Worm (Caenorhabditis elegans) whole organism, L1 larva: ENCODE data around the gene Y47D3B.12.

Experiments
- F16B12.6 ChIP-seq: fragments of 150-350 bp; optimal IDR thresholded peaks from 2 replicates; lab custom pipeline; 2014; ENCODE audit warnings: missing biosample characterization, missing genetic modification characterization
- aha-1 ChIP-seq: fragments of 150-350 bp; optimal IDR thresholded peaks from 2 replicates; lab custom pipeline; 2014; ENCODE audit warnings: missing biosample characterization, missing genetic modification characterization
- blmp-1 ChIP-seq: fragments of 150-350 bp; optimal IDR thresholded peaks from 2 replicates; lab custom pipeline; 2014; ENCODE audit warnings: missing biosample characterization, missing genetic modification characterization
- ceh-8 ChIP-seq: fragments of 200-800 bp; sonication (Bioruptor generic); optimal IDR thresholded peaks from 2 replicates; lab custom pipeline; 2018; ENCODE audit warnings: mild to moderate bottlenecking, missing genetic modification characterization, moderate library complexity, missing compliant biosample characterization
- ceh-88 ChIP-seq: fragments of 200-800 bp; sonication (Bioruptor generic); IDR thresholded peaks from 2 replicates; pipeline ENCODE4 v1.3.6; 2022; ENCODE audit warnings: missing genetic modification characterization, missing compliant biosample characterization
- ceh-90 ChIP-seq: sonication (generic microtip); optimal IDR thresholded peaks from 2 replicates; lab custom pipeline; 2016; ENCODE audit warnings: missing genetic modification characterization, missing compliant biosample characterization
- dpl-1 ChIP-seq, 3 experiments: fragments of 150-350 bp in 2 of 3; sonication (generic microtip) in 1 of 3; optimal IDR thresholded peaks; 2 replicates each; lab custom pipeline; 2014 to 2017; ENCODE audit warnings: missing biosample characterization in 3 of 3, missing genetic modification characterization in 3 of 3, missing genetic modification reagents in 3 of 3
- dsc-1 ChIP-seq: sonication (generic microtip); optimal IDR thresholded peaks from 2 replicates; lab custom pipeline; 2016; ENCODE audit warnings: mild to moderate bottlenecking, missing genetic modification characterization, missing compliant biosample characterization
- efl-1 ChIP-seq, 4 experiments: fragments of 150-350 bp; optimal IDR thresholded peaks in 3 of 4; peaks in 1 of 4; 1 replicate in 1 of 4; 2 replicates in 3 of 4; lab custom pipeline; 2014; ENCODE audit warnings: missing biosample characterization in 2 of 4, missing genetic modification characterization in 2 of 4, missing genetic modification reagents in 2 of 4
- egl-13 ChIP-seq: sonication (generic microtip); optimal IDR thresholded peaks from 2 replicates; lab custom pipeline; 2016; ENCODE audit warnings: missing genotype, missing genetic modification reagents, missing genetic modification characterization, missing compliant biosample characterization
- elt-2 ChIP-seq: sonication (generic microtip); optimal IDR thresholded peaks from 2 replicates; lab custom pipeline; 2016; ENCODE audit warnings: missing genetic modification characterization, mild to moderate bottlenecking, inconsistent platforms, missing compliant biosample characterization, missing genetic modification reagents
- elt-3 ChIP-seq, 6 experiments: fragments of 150-350 bp in 1 of 6; sonication (generic microtip); optimal IDR thresholded peaks; 2 replicates each; lab custom pipeline; 2017 to 2018; ENCODE audit warnings: missing biosample characterization in 6 of 6, missing genetic modification characterization in 6 of 6, inconsistent platforms in 1 of 6
- ets-5 ChIP-seq: fragments of 200-800 bp; sonication (Bioruptor generic); IDR thresholded peaks from 2 replicates; pipeline ENCODE4 v1.3.6; 2022; ENCODE audit warnings: missing genetic modification characterization, missing compliant biosample characterization
- grh-1 ChIP-seq: fragments of 200-800 bp; sonication (Bioruptor generic); IDR thresholded peaks from 2 replicates; pipeline ENCODE4 v1.3.6; 2022; ENCODE audit warnings: missing genetic modification reagents, missing genetic modification characterization, missing compliant biosample characterization
- jun-1 ChIP-seq: fragments of 150-350 bp; optimal IDR thresholded peaks from 2 replicates; lab custom pipeline; 2014; ENCODE audit warnings: missing biosample characterization, missing genetic modification reagents, missing genetic modification characterization
- lin-35 ChIP-seq, 2 experiments: fragments of 150-350 bp; optimal IDR thresholded peaks; 2 replicates each; lab custom pipeline; 2014; ENCODE audit warnings: missing biosample characterization in 2 of 2, missing genetic modification characterization in 2 of 2, missing genetic modification reagents in 2 of 2
- lir-3 ChIP-seq: sonication (generic microtip); optimal IDR thresholded peaks from 2 replicates; lab custom pipeline; 2016; ENCODE audit warnings: mild to moderate bottlenecking, missing genetic modification characterization, moderate library complexity, missing compliant biosample characterization; ENCODE audit not compliant: poor library complexity
- lsy-2 ChIP-seq, 2 experiments: fragments of 150-350 bp; optimal IDR thresholded peaks; 2 replicates each; lab custom pipeline; 2014; ENCODE audit warnings: missing biosample characterization in 2 of 2, missing genetic modification characterization in 2 of 2
- mep-1 ChIP-seq: fragments of 150-350 bp; optimal IDR thresholded peaks from 2 replicates; lab custom pipeline; 2014; ENCODE audit warnings: missing biosample characterization, missing genetic modification characterization
- nhr-11 ChIP-seq: fragments of 150-350 bp; optimal IDR thresholded peaks from 2 replicates; lab custom pipeline; 2014; ENCODE audit warnings: missing biosample characterization, missing genetic modification characterization
- nhr-12 ChIP-seq: sonication (generic microtip); optimal IDR thresholded peaks from 2 replicates; lab custom pipeline; 2017; ENCODE audit warnings: missing biosample characterization, missing genetic modification characterization
- nhr-19 ChIP-seq: fragments of 200-800 bp; sonication (Bioruptor generic); conservative IDR thresholded peaks from 2 replicates; pipeline ENCODE4 v1.3.6; 2022; ENCODE audit warnings: missing genetic modification characterization, missing compliant biosample characterization
- nhr-20 ChIP-seq: sonication (generic microtip); optimal IDR thresholded peaks from 2 replicates; lab custom pipeline; 2016; ENCODE audit warnings: mild to moderate bottlenecking, missing genetic modification characterization, missing compliant biosample characterization
- nhr-28 ChIP-seq: fragments of 150-350 bp; optimal IDR thresholded peaks from 2 replicates; lab custom pipeline; 2014; ENCODE audit warnings: missing biosample characterization, missing genetic modification characterization
- nhr-76 ChIP-seq: sonication (generic microtip); optimal IDR thresholded peaks from 2 replicates; lab custom pipeline; 2017; ENCODE audit warnings: missing biosample characterization, missing genetic modification characterization
- nhr-85 ChIP-seq: sonication (generic microtip); peaks from one replicate; lab custom pipeline; 2016; ENCODE audit warnings: missing genetic modification characterization, inconsistent platforms, missing compliant biosample characterization
- nhr-90 ChIP-seq: sonication (generic microtip); optimal IDR thresholded peaks from 2 replicates; lab custom pipeline; 2016; ENCODE audit warnings: mild to moderate bottlenecking, missing genetic modification characterization, missing compliant biosample characterization; ENCODE audit not compliant: poor library complexity
- pax-3 ChIP-seq: fragments of 200-800 bp; sonication (Bioruptor generic); optimal IDR thresholded peaks from 2 replicates; lab custom pipeline; 2018; ENCODE audit warnings: mild to moderate bottlenecking, missing genetic modification characterization, moderate library complexity, missing compliant biosample characterization
- snu-23 ChIP-seq: sonication (generic microtip); optimal IDR thresholded peaks from 2 replicates; lab custom pipeline; 2016; ENCODE audit warnings: missing genetic modification characterization, missing compliant biosample characterization
- sptf-1 ChIP-seq: fragments of 150-350 bp; optimal IDR thresholded peaks from 2 replicates; lab custom pipeline; 2014; ENCODE audit warnings: missing biosample characterization, missing genetic modification characterization
- swsn-7 ChIP-seq: sonication (generic microtip); optimal IDR thresholded peaks from 2 replicates; lab custom pipeline; 2016; ENCODE audit warnings: missing genetic modification characterization, missing compliant biosample characterization
- tbx-2 ChIP-seq: sonication (generic microtip); optimal IDR thresholded peaks from 2 replicates; lab custom pipeline; 2016; ENCODE audit warnings: missing genetic modification characterization, missing compliant biosample characterization
- unc-130 ChIP-seq: fragments of 150-350 bp; optimal IDR thresholded peaks from 2 replicates; lab custom pipeline; 2017; ENCODE audit warnings: missing biosample characterization, missing genetic modification characterization, inconsistent platforms
- unc-30 ChIP-seq: sonication (generic microtip); optimal IDR thresholded peaks from 2 replicates; lab custom pipeline; 2017; ENCODE audit warnings: missing biosample characterization, missing genetic modification characterization
- unc-62 ChIP-seq: fragments of 150-350 bp; optimal IDR thresholded peaks from 2 replicates; lab custom pipeline; 2014; ENCODE audit warnings: missing biosample characterization, missing genetic modification reagents, missing genetic modification characterization
- unc-98 ChIP-seq: fragments of 200-800 bp; sonication (Bioruptor generic); IDR thresholded peaks from 2 replicates; pipeline ENCODE4 v1.3.6; 2022; ENCODE audit warnings: missing genetic modification characterization, missing compliant biosample characterization
- vab-15 ChIP-seq: sonication (generic microtip); optimal IDR thresholded peaks from 2 replicates; lab custom pipeline; 2017; ENCODE audit warnings: missing genotype, mild to moderate bottlenecking, missing genetic modification characterization, missing compliant biosample characterization
- xbp-1 ChIP-seq: sonication (generic microtip); optimal IDR thresholded peaks from 2 replicates; lab custom pipeline; 2016; ENCODE audit warnings: missing genetic modification characterization, missing compliant biosample characterization
- ztf-11 ChIP-seq, 2 experiments: sonication (generic microtip); optimal IDR thresholded peaks; 2 replicates each; lab custom pipeline; 2016 to 2017; ENCODE audit warnings: missing genetic modification characterization in 2 of 2, missing biosample characterization in 1 of 2, missing compliant biosample characterization in 1 of 2
- ztf-4 ChIP-seq: fragments of 150-350 bp; optimal IDR thresholded peaks from 2 replicates; lab custom pipeline; 2014; ENCODE audit warnings: missing biosample characterization, missing genetic modification characterization

The Y47D3B.12 gene

ce11 chrIII:11427548-11428152 lies 24.8 kb downstream of the Y47D3B.12 start:
- TF ChIP-seq ceh-8 (GFP tag; lab: Kevin White, UChicago) (peak; percentile 65), nhr-19 (GFP tag; lab: Robert Waterston, UW) (no peak), xbp-1 (tag; lab: Kevin White, UChicago) (no peak), nhr-90 (no peak), ets-5 (GFP tag; lab: Robert Waterston, UW) (no peak), aha-1 (tag; lab: Kevin White, UChicago) (no peak), blmp-1 (no peak), nhr-11 (tag; lab: Kevin White, UChicago) (no peak)

ce11 chrIII:11434864-11435263 lies 32.0 kb downstream of the Y47D3B.12 start:
- TF ChIP-seq unc-98: peak; percentile 21; the same call in 1 of the 2 replicates
- 0 out of 2 replicates have a peak, but pooled peaks have one; percentile 85 for TF ChIP-seq ets-5 (GFP tag; lab: Robert Waterston, UW)
- TF ChIP-seq ceh-88 (GFP tag; lab: Robert Waterston, UW): peak; percentile 28; the same call in 1 of the 2 replicates

- no peak for TF ChIP-seq lir-3 (tag; lab: Kevin White, UChicago)
- peak; percentile 49 for TF ChIP-seq elt-2 (tag; lab: Kevin White, UChicago)
- TF ChIP-seq grh-1 (GFP tag; lab: Robert Waterston, UW): no peak
- TF ChIP-seq nhr-12 (tag; lab: Kevin White, UChicago): no peak
- TF ChIP-seq tbx-2 (tag; lab: Kevin White, UChicago): no peak
- no peak for TF ChIP-seq jun-1 (tag; lab: Kevin White, UChicago)
- TF ChIP-seq mep-1: no peak
- no peak for TF ChIP-seq unc-30 (tag; lab: Kevin White, UChicago)
- TF ChIP-seq egl-13: no peak
- no peak for TF ChIP-seq xbp-1 (tag; lab: Kevin White, UChicago)
- TF ChIP-seq lin-35 (GFP tag; optimal IDR thresholded peaks at IDR 0.05; lab: Kevin White, UChicago): peak in 1 of 2 experiments; percentile 10
- TF ChIP-seq F16B12.6 (tag; lab: Kevin White, UChicago): no peak
- no peak for TF ChIP-seq unc-62 (GFP tag; lab: Kevin White, UChicago)
- TF ChIP-seq efl-1 (optimal IDR thresholded peaks at IDR 0.05; lab: Kevin White, UChicago): no peak
- TF ChIP-seq efl-1 (GFP tag; optimal IDR thresholded peaks at IDR 0.05 in 1 of 2; lab: Kevin White, UChicago): peak in 1 of 2 experiments; percentile 35
- TF ChIP-seq sptf-1 (tag; lab: Kevin White, UChicago): no peak
- no peak for TF ChIP-seq nhr-76 (tag; lab: Kevin White, UChicago)
Measured at ce11 chrIII:11442556-11442955, 39.7 kb downstream of the Y47D3B.12 start, which contains the start of gene sbp-1. sbp-1 (minus strand) TSS chrIII:11442566.

- TF ChIP-seq ceh-88 (GFP tag; lab: Robert Waterston, UW) (no peak), elt-2 (tag; lab: Kevin White, UChicago) (peak; percentile 0)
- TF ChIP-seq, all 84 proteins: peak for 1
Measured at ce11 chrIII:11443408-11443994, 40.7 kb downstream of the Y47D3B.12 start.

ce11 chrIII:11444796-11445386 lies 42.1 kb downstream of the Y47D3B.12 start:
- TF ChIP-seq elt-2 (tag; lab: Kevin White, UChicago) (peak; percentile 65), nhr-20 (tag; lab: Kevin White, UChicago) (peak; percentile 73), unc-30 (tag; lab: Kevin White, UChicago) (no peak), ceh-90 (tag; lab: Kevin White, UChicago) (no peak), elt-3 (tag; optimal IDR thresholded peaks at IDR 0.05; lab: Kevin White, UChicago) (peak in 2 of 6 experiments; percentile 66 to 82), ztf-4 (no peak), nhr-11 (tag; lab: Kevin White, UChicago) (peak; percentile 20), unc-130 (tag; lab: Kevin White, UChicago) (peak; percentile 42), blmp-1 (peak; percentile 43), jun-1 (tag; lab: Kevin White, UChicago) (peak; percentile 5), nhr-28 (tag; lab: Kevin White, UChicago) (peak; percentile 30), dsc-1 (peak; percentile 3), pax-3 (tag; lab: Kevin White, UChicago) (no peak), dpl-1 (GFP tag; optimal IDR thresholded peaks at IDR 0.05; lab: Kevin White, UChicago) (peak in 1 of 3 experiments; percentile 8), nhr-19 (GFP tag; lab: Robert Waterston, UW) (peak; percentile 32; the same call in 1 of the 2 replicates), snu-23 (GFP tag; lab: Kevin White, UChicago) (peak; percentile 61), ztf-11 (tag; optimal IDR thresholded peaks at IDR 0.05; lab: Kevin White, UChicago) (no peak), vab-15 (tag; lab: Kevin White, UChicago) (no peak), lsy-2 (tag; optimal IDR thresholded peaks at IDR 0.05; lab: Kevin White, UChicago) (peak; percentile 36 to 45), lir-3 (tag; lab: Kevin White, UChicago) (peak; percentile 15), nhr-85 (tag; lab: Kevin White, UChicago) (peak; percentile 78), nhr-90 (peak; percentile 56), swsn-7 (tag; lab: Kevin White, UChicago) (peak; percentile 30)
